Fruit fly (Drosophila melanogaster): ENCODE measurements around the gene ATPsynB.

- TF ChIP-seq CG32121 (GFP tag; IDR thresholded peaks at IDR 0.05) (0 out of 2 replicates have a peak, but pooled peaks have one; percentile 9), Pif1A (GFP tag; optimal IDR thresholded peaks at IDR 0.05) (no peak), Ets98B (GFP tag; IDR thresholded peaks at IDR 0.05) (peak; percentile 39), CG9948 (tag; optimal IDR thresholded peaks at IDR 0.05) (no peak), CG10348 (GFP tag; IDR thresholded peaks at IDR 0.05) (no peak), gl (tag; optimal IDR thresholded peaks at IDR 0.05) (peak; percentile 40), CG8301 (tag; optimal IDR thresholded peaks at IDR 0.05) (no peak), CG8159 (tag; optimal IDR thresholded peaks at IDR 0.05) (peak; percentile 2), rn (GFP tag; IDR thresholded peaks at IDR 0.05) (no peak), CG34367 (tag; optimal IDR thresholded peaks at IDR 0.05) (no peak)
Observed at dm6 chr3L:9698193-9698642, 31.6 kb upstream of the ATPsynB start, which contains the start of gene Ubc4.
